Fruit fly (Drosophila melanogaster) whole organism, wandering third instar larva: Measurements from ENCODE around the gene CG1138.

Source experiments
- CrebA ChIP-seq: fragments of 200-800 bp; sonication (Bioruptor generic); optimal IDR thresholded peaks from 2 replicates; lab custom pipeline; 2016; ENCODE audit warnings: missing biosample characterization, mild to moderate bottlenecking, missing genetic modification characterization, borderline replicate concordance
- Hr83 ChIP-seq: fragments of 200-300 bp; sonication (Bioruptor generic); optimal IDR thresholded peaks from 2 replicates; lab custom pipeline; 2016; ENCODE audit warnings: missing biosample characterization, mild to moderate bottlenecking, missing genetic modification characterization, moderate library complexity; ENCODE audit not compliant: poor library complexity, severe bottlenecking
- Myc ChIP-seq: fragments of >200 bp; optimal IDR thresholded peaks from 2 replicates; lab custom pipeline; 2017
- OdsH ChIP-seq: fragments of 200-800 bp; sonication (Bioruptor generic); optimal IDR thresholded peaks from 2 replicates; lab custom pipeline; 2016; ENCODE audit warnings: missing biosample characterization, mild to moderate bottlenecking, missing genetic modification characterization
- Vsx2 ChIP-seq: fragments of 200-300, 225-300 bp; sonication (Bioruptor generic); optimal IDR thresholded peaks from 2 replicates; lab custom pipeline; 2018; ENCODE audit warnings: missing biosample characterization, missing genetic modification characterization; ENCODE audit not compliant: partially characterized antibody
- br ChIP-seq: fragments of 200-800 bp; sonication (Bioruptor generic); optimal IDR thresholded peaks from 2 replicates; lab custom pipeline; 2016; ENCODE audit warnings: missing biosample characterization, missing genetic modification characterization
- dmrt93B ChIP-seq: fragments of 200-800 bp; sonication (Bioruptor generic); optimal IDR thresholded peaks from 2 replicates; lab custom pipeline; 2018; ENCODE audit warnings: missing biosample characterization, mild to moderate bottlenecking, missing genetic modification characterization
- h ChIP-seq: fragments of 200-800 bp; sonication (Bioruptor generic); optimal IDR thresholded peaks from 3 replicates; lab custom pipeline; 2016; ENCODE audit warnings: missing biosample characterization, mild to moderate bottlenecking, missing genetic modification characterization
- pan ChIP-seq: fragments of >200 bp; optimal IDR thresholded peaks from 2 replicates; lab custom pipeline; 2017

DNA sequence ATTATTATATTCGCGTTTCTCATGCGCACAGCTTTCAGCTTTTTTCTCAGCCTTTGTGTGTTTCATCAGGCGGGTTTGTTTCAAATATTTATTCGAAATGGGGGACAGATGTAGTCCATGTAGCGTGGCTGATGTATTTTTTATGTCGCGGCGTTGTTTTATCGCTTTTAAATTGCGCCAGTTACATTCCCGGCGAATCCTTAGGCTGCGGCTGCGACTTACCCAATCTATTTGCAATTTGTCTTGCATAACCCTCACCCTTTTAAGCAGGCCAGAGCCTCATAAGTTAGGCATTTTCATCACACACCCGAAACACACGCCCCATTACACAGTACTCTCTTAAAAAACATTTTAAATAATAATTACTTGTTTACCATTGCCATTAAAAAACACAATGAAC, 32.0 kb upstream of the CG1138 start, which contains the start of gene sunz:
- no peak for TF ChIP-seq Hr83 (GFP tag; lab: Kevin White, UChicago)
- TF ChIP-seq dmrt93B (GFP tag; lab: Kevin White, UChicago), result no peak
- no peak for TF ChIP-seq pan (lab: Kevin White, UChicago)
- no peak for TF ChIP-seq Myc (lab: Kevin White, UChicago)
- no peak for TF ChIP-seq br (GFP tag; lab: Kevin White, UChicago)
- TF ChIP-seq CrebA (GFP tag; lab: Kevin White, UChicago), result no peak
- TF ChIP-seq OdsH (GFP tag; lab: Kevin White, UChicago), result no peak
- TF ChIP-seq h (GFP tag; lab: Kevin White, UChicago), result no peak
- no peak for TF ChIP-seq Vsx2 (GFP tag; lab: Kevin White, UChicago)
